Fruit fly (Drosophila melanogaster) ovary, adult (tissue): ENCODE data around the gene Sec13.

Experiments
- CG17801 ChIP-seq: fragments of 200-800 bp; optimal IDR thresholded peaks from 2 replicates; lab custom pipeline; 2019; ENCODE audit warnings: missing biosample characterization, mild to moderate bottlenecking, missing genetic modification characterization, moderate library complexity; ENCODE audit not compliant: partially characterized antibody

The Sec13 gene

DNA sequence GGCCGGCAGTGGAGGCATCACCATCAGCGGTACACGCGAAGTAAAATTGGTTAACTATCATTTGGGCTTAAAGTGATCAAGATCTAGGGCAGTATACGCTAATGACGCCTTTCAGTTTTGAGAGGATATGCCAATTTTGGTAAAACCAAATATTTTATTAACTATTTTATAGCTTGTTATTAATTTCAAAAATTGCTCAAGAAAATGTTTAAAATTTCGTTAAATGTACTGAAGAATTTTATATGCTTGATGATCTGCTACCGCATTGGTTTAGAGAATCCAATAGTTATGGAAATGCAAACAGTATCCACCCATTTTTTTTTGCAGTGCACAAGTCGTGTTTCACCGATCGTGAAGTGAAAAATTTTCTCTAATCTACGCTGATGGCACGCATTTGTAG lies 51.8 kb downstream of the Sec13 start:
- TF ChIP-seq CG17801 = no peak
